Worm (Caenorhabditis elegans) whole organism, L2 larva: ENCODE measurements around the gene farl-11.

ENCODE experiments used
- R02D3.7 ChIP-seq: fragments of 150-350 bp; optimal IDR thresholded peaks from 2 replicates; lab custom pipeline; 2014; ENCODE audit warnings: missing biosample characterization, missing genetic modification characterization
- ZK546.5 ChIP-seq: sonication (generic microtip); optimal IDR thresholded peaks from 2 replicates; lab custom pipeline; 2017; ENCODE audit warnings: missing biosample characterization, missing genetic modification characterization
- alr-1 ChIP-seq: fragments of 150-350 bp; optimal IDR thresholded peaks from 2 replicates; lab custom pipeline; 2014; ENCODE audit warnings: missing biosample characterization, missing genetic modification characterization
- aly-2 ChIP-seq: fragments of 150-350 bp; optimal IDR thresholded peaks from 2 replicates; lab custom pipeline; 2014; ENCODE audit warnings: missing biosample characterization, missing genetic modification characterization
- ama-1 ChIP-seq: fragments of 150-350 bp; optimal IDR thresholded peaks from 2 replicates; lab custom pipeline; 2018; ENCODE audit warnings: inconsistent platforms
- blmp-1 ChIP-seq: sonication (generic microtip); optimal IDR thresholded peaks from 2 replicates; lab custom pipeline; 2017; ENCODE audit warnings: missing genetic modification characterization, mild to moderate bottlenecking, missing compliant biosample characterization, antibody characterized with exemption, moderate library complexity; ENCODE audit not compliant: insufficient read depth
- ceh-16 ChIP-seq: fragments of 150-350 bp; optimal IDR thresholded peaks from 2 replicates; lab custom pipeline; 2014; ENCODE audit warnings: missing biosample characterization, missing genetic modification characterization
- ceh-82 ChIP-seq: fragments of 150-350 bp; optimal IDR thresholded peaks from 2 replicates; lab custom pipeline; 2014; ENCODE audit warnings: missing biosample characterization, missing genetic modification characterization
- dmd-4 ChIP-seq: sonication (generic microtip); optimal IDR thresholded peaks from 2 replicates; lab custom pipeline; 2017; ENCODE audit warnings: missing biosample characterization, missing genetic modification characterization
- elt-1 ChIP-seq: fragments of 150-350 bp; optimal IDR thresholded peaks from 2 replicates; lab custom pipeline; 2014; ENCODE audit warnings: missing biosample characterization, missing genetic modification characterization
- fos-1 ChIP-seq: fragments of 150-350 bp; optimal IDR thresholded peaks from 2 replicates; lab custom pipeline; 2014; ENCODE audit warnings: missing biosample characterization, missing genetic modification characterization
- lin-11 ChIP-seq: fragments of 150-350 bp; sonication (generic microtip); optimal IDR thresholded peaks from 2 replicates; lab custom pipeline; 2014; ENCODE audit warnings: missing biosample characterization, missing genetic modification characterization, inconsistent platforms, mixed read lengths
- lin-13 ChIP-seq: fragments of 150-350 bp; optimal IDR thresholded peaks from 2 replicates; lab custom pipeline; 2014; ENCODE audit warnings: missing biosample characterization, missing genetic modification reagents, missing genetic modification characterization
- mbf-1 ChIP-seq: sonication (generic microtip); optimal IDR thresholded peaks from 2 replicates; lab custom pipeline; 2017; ENCODE audit warnings: missing biosample characterization, missing genetic modification characterization
- mdl-1 ChIP-seq, 2 experiments: fragments of 150-350 bp in 1 of 2; sonication (generic microtip) in 1 of 2; optimal IDR thresholded peaks; 2 replicates each; lab custom pipeline; 2017; ENCODE audit warnings: missing biosample characterization in 2 of 2, missing genetic modification characterization in 2 of 2
- nhr-11 ChIP-seq: fragments of 150-350 bp; optimal IDR thresholded peaks from 2 replicates; lab custom pipeline; 2014; ENCODE audit warnings: missing biosample characterization, missing genetic modification characterization
- nhr-21 ChIP-seq: fragments of 150-350 bp; optimal IDR thresholded peaks from 2 replicates; lab custom pipeline; 2014; ENCODE audit warnings: missing biosample characterization, missing genetic modification characterization
- nhr-23 ChIP-seq: fragments of 150-350 bp; optimal IDR thresholded peaks from 2 replicates; lab custom pipeline; 2014; ENCODE audit warnings: missing biosample characterization, missing genetic modification reagents, missing genetic modification characterization
- nhr-237 ChIP-seq: fragments of 150-350 bp; optimal IDR thresholded peaks from 2 replicates; lab custom pipeline; 2014; ENCODE audit warnings: missing biosample characterization, missing genetic modification characterization
- nhr-25 ChIP-seq: fragments of 150-350 bp; sonication (generic microtip); optimal IDR thresholded peaks from 3 replicates; lab custom pipeline; 2014; ENCODE audit warnings: missing biosample characterization, missing genetic modification characterization
- nhr-6 ChIP-seq: fragments of 150-350 bp; optimal IDR thresholded peaks from 2 replicates; lab custom pipeline; 2014; ENCODE audit warnings: missing biosample characterization, missing genetic modification characterization
- nhr-77 ChIP-seq: fragments of 150-350 bp; optimal IDR thresholded peaks from 2 replicates; lab custom pipeline; 2014; ENCODE audit warnings: missing biosample characterization, missing genetic modification characterization
- peb-1 ChIP-seq: fragments of 150-350 bp; optimal IDR thresholded peaks from 2 replicates; lab custom pipeline; 2014; ENCODE audit warnings: missing biosample characterization, missing genetic modification characterization
- sma-3 ChIP-seq: sonication (generic microtip); optimal IDR thresholded peaks from 2 replicates; lab custom pipeline; 2016; ENCODE audit warnings: missing genetic modification reagents, missing genetic modification characterization, missing compliant biosample characterization
- sma-9 ChIP-seq, 2 experiments: fragments of 150-350 bp in 1 of 2; sonication (generic microtip) in 1 of 2; optimal IDR thresholded peaks; 2 replicates each; lab custom pipeline; 2014 to 2016; ENCODE audit warnings: missing genetic modification characterization in 2 of 2, mild to moderate bottlenecking in 1 of 2, missing biosample characterization in 1 of 2, missing compliant biosample characterization in 1 of 2, missing genetic modification reagents in 1 of 2, moderate library complexity in 1 of 2
- snpc-4 ChIP-seq: fragments of 150-350 bp; optimal IDR thresholded peaks from 2 replicates; lab custom pipeline; 2014; ENCODE audit warnings: missing biosample characterization, missing genetic modification characterization
- unc-39 ChIP-seq: fragments of 150-350 bp; optimal IDR thresholded peaks from 2 replicates; lab custom pipeline; 2014; ENCODE audit warnings: missing biosample characterization, missing genetic modification characterization
- unc-62 ChIP-seq: fragments of 150-350 bp; optimal IDR thresholded peaks from 2 replicates; lab custom pipeline; 2014; ENCODE audit warnings: missing biosample characterization, missing genetic modification reagents, missing genetic modification characterization
- zag-1 ChIP-seq: fragments of 150-350 bp; optimal IDR thresholded peaks from 2 replicates; lab custom pipeline; 2014; ENCODE audit warnings: missing biosample characterization, missing genetic modification characterization
- ztf-1 ChIP-seq: fragments of 200-800 bp; sonication (Bioruptor generic); conservative IDR thresholded peaks from 2 replicates; pipeline ENCODE4 v1.3.6; 2022; ENCODE audit warnings: missing genetic modification characterization, missing compliant biosample characterization
- ztf-11 ChIP-seq: sonication (generic microtip); optimal IDR thresholded peaks from 2 replicates; lab custom pipeline; 2017; ENCODE audit warnings: missing biosample characterization, missing genetic modification characterization
- ztf-4 ChIP-seq: fragments of 150-350 bp; optimal IDR thresholded peaks from 2 replicates; lab custom pipeline; 2014; ENCODE audit warnings: missing biosample characterization, missing genetic modification characterization

The farl-11 gene

ce11 chrII:7057860-7058259 lies 47.0 kb downstream of the farl-11 start, which contains the start of gene cth-2:
TSS of gene cth-2 (minus strand) at chrII:7057960.
- no peak for TF ChIP-seq dmd-4 (tag; lab: Kevin White, UChicago)
- peak; percentile 13 for TF ChIP-seq nhr-25
- TF ChIP-seq ceh-16 (tag; lab: Kevin White, UChicago) = no peak
- no peak for TF ChIP-seq peb-1 (tag; lab: Kevin White, UChicago)
- TF ChIP-seq, all 48 proteins: peak for 1

- TF ChIP-seq sma-9 (GFP tag; optimal IDR thresholded peaks at IDR 0.05; lab: Kevin White, UChicago) (peak; percentile 2), sma-9 (tag; optimal IDR thresholded peaks at IDR 0.05; lab: Kevin White, UChicago) (no peak), aly-2 (tag; lab: Kevin White, UChicago) (no peak)
Observed at ce11 chrII:7056328-7056727, 48.5 kb downstream of the farl-11 start.

- TF ChIP-seq mdl-1 (tag; optimal IDR thresholded peaks at IDR 0.05; lab: Kevin White, UChicago) (no peak), nhr-21 (no peak), ztf-1 (GFP tag; lab: Robert Waterston, UW) (no peak), elt-1 (no peak), blmp-1 (tag; lab: Kevin White, UChicago) (no peak), ama-1 (lab: Kevin White, UChicago) (no peak), sma-3 (no peak), ztf-4 (tag; lab: Kevin White, UChicago) (no peak), ceh-82 (tag; lab: Kevin White, UChicago) (no peak), alr-1 (tag; lab: Kevin White, UChicago) (no peak), mbf-1 (tag; lab: Kevin White, UChicago) (no peak), nhr-23 (tag; lab: Kevin White, UChicago) (no peak), nhr-11 (no peak), peb-1 (tag; lab: Kevin White, UChicago) (no peak), nhr-237 (tag; lab: Kevin White, UChicago) (no peak), snpc-4 (no peak), nhr-25 (no peak), fos-1 (tag; lab: Kevin White, UChicago) (no peak)
Observed at ce11 chrII:7054987-7055386, 49.8 kb downstream of the farl-11 start, which contains the start of gene ZK1127.3. TSS of gene ZK1127.3 (plus strand) at chrII:7055287.

- no peak for TF ChIP-seq nhr-23 (tag; lab: Kevin White, UChicago)
- TF ChIP-seq nhr-21 = no peak
- TF ChIP-seq ztf-4 (tag; lab: Kevin White, UChicago) = no peak
- TF ChIP-seq sma-9 (GFP tag; optimal IDR thresholded peaks at IDR 0.05; lab: Kevin White, UChicago) = no peak
- TF ChIP-seq sma-9 (tag; optimal IDR thresholded peaks at IDR 0.05; lab: Kevin White, UChicago) = no peak
- TF ChIP-seq ama-1 (lab: Kevin White, UChicago) = no peak
- no peak for TF ChIP-seq R02D3.7
- no peak for TF ChIP-seq lin-13 (GFP tag; lab: Kevin White, UChicago)
- no peak for TF ChIP-seq nhr-25
- no peak for TF ChIP-seq ZK546.5 (tag; lab: Kevin White, UChicago)
- no peak for TF ChIP-seq nhr-6 (tag; lab: Kevin White, UChicago)
Observed at ce11 chrII:7053649-7054048, 51.2 kb downstream of the farl-11 start, which contains the start of gene ZK1127.4. TSS of gene ZK1127.4 (plus strand) at chrII:7053949.

ce11 chrII:7053001-7053400 lies 51.8 kb downstream of the farl-11 start, which contains the start of gene ZK1127.13:
TSS of gene ZK1127.13 (plus strand) at chrII:7053301.
- no peak for TF ChIP-seq nhr-25
- TF ChIP-seq nhr-77 (tag; lab: Kevin White, UChicago) = no peak
- no peak for TF ChIP-seq ceh-16 (tag; lab: Kevin White, UChicago)
- no peak for TF ChIP-seq peb-1 (tag; lab: Kevin White, UChicago)
- no peak for TF ChIP-seq ztf-11 (tag; lab: Kevin White, UChicago)
- TF ChIP-seq sma-3 = no peak
- TF ChIP-seq alr-1 (tag; lab: Kevin White, UChicago) = no peak
- no peak for TF ChIP-seq unc-62 (GFP tag; lab: Kevin White, UChicago)
- no peak for TF ChIP-seq fos-1 (tag; lab: Kevin White, UChicago)
- no peak for TF ChIP-seq ZK546.5 (tag; lab: Kevin White, UChicago)
- no peak for TF ChIP-seq R02D3.7
- TF ChIP-seq lin-11 = no peak
- TF ChIP-seq zag-1 = no peak
- TF ChIP-seq mdl-1 (tag; optimal IDR thresholded peaks at IDR 0.05; lab: Kevin White, UChicago) = no peak
- TF ChIP-seq nhr-11 = no peak
- TF ChIP-seq unc-39 (tag; lab: Kevin White, UChicago) = no peak
- TF ChIP-seq aly-2 (tag; lab: Kevin White, UChicago) = no peak
